Worm (Caenorhabditis elegans): ENCODE measurements around the gene K01D12.9.

ce11 chrV:12406514-12406913, 2.1 kb upstream of the K01D12.9 start:
- TF ChIP-seq him-1 (tag; optimal IDR thresholded peaks at IDR 0.05) (no peak), mxl-1 (tag; optimal IDR thresholded peaks at IDR 0.05) (no peak), akir-1 (GFP tag; optimal IDR thresholded peaks at IDR 0.05) (no peak)
